Fruit fly (Drosophila melanogaster) whole organism, pupa: Measurements from ENCODE around the gene HDAC4.
A peak's percentile ranks its signal among the peaks of the same experiment; 100 is the strongest.

ENCODE experiments used
- CG10348 ChIP-seq: fragments of 200-800 bp; sonication (Bioruptor generic); IDR thresholded peaks from 2 replicates; pipeline ENCODE4 v1.3.6; 2022; ENCODE audit warnings: missing biosample characterization, missing genetic modification characterization
- CG12605 ChIP-seq: fragments of 200-800 bp; sonication (Bioruptor generic); IDR thresholded peaks from 2 replicates; pipeline ENCODE4 v1.3.6; 2022; ENCODE audit warnings: missing biosample characterization, missing genetic modification characterization
- CG13204 ChIP-seq: fragments of 200-800 bp; sonication (Bioruptor generic); optimal IDR thresholded peaks from 2 replicates; lab custom pipeline; 2018; ENCODE audit warnings: missing biosample characterization, mild to moderate bottlenecking, missing genetic modification characterization, moderate library complexity
- CG14655 ChIP-seq: fragments of 200-800 bp; sonication (Bioruptor generic); optimal IDR thresholded peaks from 3 replicates; lab custom pipeline; 2017; ENCODE audit warnings: mild to moderate bottlenecking, missing biosample characterization, missing genetic modification reagents, missing genetic modification characterization
- CG15710 ChIP-seq: fragments of 200-800 bp; sonication (Bioruptor generic); optimal IDR thresholded peaks from 2 replicates; lab custom pipeline; 2018; ENCODE audit warnings: missing biosample characterization, mild to moderate bottlenecking, missing genetic modification characterization, moderate library complexity
- CG17806 ChIP-seq: fragments of 200-800 bp; sonication (Bioruptor generic); optimal IDR thresholded peaks from 2 replicates; lab custom pipeline; 2018; ENCODE audit warnings: missing biosample characterization, mild to moderate bottlenecking, missing genetic modification characterization, moderate library complexity
- CG32121 ChIP-seq: fragments of 200-800 bp; sonication (Bioruptor generic); IDR thresholded peaks from 2 replicates; pipeline ENCODE4 v1.3.6; 2022; ENCODE audit warnings: missing biosample characterization, missing genetic modification characterization
- CG34367 ChIP-seq: fragments of 200-800 bp; sonication (Bioruptor generic); optimal IDR thresholded peaks from 2 replicates; lab custom pipeline; 2018; ENCODE audit warnings: missing biosample characterization, mild to moderate bottlenecking, missing genetic modification characterization
- CG4496 ChIP-seq: fragments of 200-800 bp; sonication (Bioruptor generic); IDR thresholded peaks from 3 replicates; pipeline ENCODE4 v1.3.6; 2022; ENCODE audit warnings: missing biosample characterization, missing genetic modification characterization
- CG8159 ChIP-seq: fragments of 200-800 bp; sonication (Bioruptor generic); optimal IDR thresholded peaks from 3 replicates; lab custom pipeline; 2018; ENCODE audit warnings: missing biosample characterization, mild to moderate bottlenecking, missing genetic modification characterization, moderate library complexity
- CG8301 ChIP-seq: fragments of 200-800 bp; sonication (Bioruptor generic); optimal IDR thresholded peaks from 2 replicates; lab custom pipeline; 2018; ENCODE audit warnings: missing biosample characterization, mild to moderate bottlenecking, missing genetic modification characterization
- CG9948 ChIP-seq: fragments of 200-800 bp; sonication (Bioruptor generic); optimal IDR thresholded peaks from 2 replicates; lab custom pipeline; 2018; ENCODE audit warnings: missing biosample characterization, mild to moderate bottlenecking, missing genetic modification characterization, moderate library complexity
- D1 ChIP-seq: fragments of 200-800 bp; sonication (Bioruptor generic); optimal IDR thresholded peaks from 2 replicates; lab custom pipeline; 2018; ENCODE audit warnings: missing biosample characterization, mild to moderate bottlenecking, missing genetic modification characterization, moderate library complexity
- EcR ChIP-seq: fragments of 200-800 bp; sonication (Bioruptor generic); optimal IDR thresholded peaks from 3 replicates; lab custom pipeline; 2019; ENCODE audit warnings: missing biosample characterization, missing genetic modification characterization, mild to moderate bottlenecking, moderate library complexity, missing genetic modification reagents
- Ets98B ChIP-seq: fragments of 200-800 bp; sonication (Bioruptor generic); IDR thresholded peaks from 2 replicates; pipeline ENCODE4 v1.3.6; 2022; ENCODE audit warnings: missing biosample characterization, missing genetic modification characterization
- Pif1A ChIP-seq: fragments of 200-800 bp; sonication (Bioruptor generic); optimal IDR thresholded peaks from 3 replicates; lab custom pipeline; 2016; ENCODE audit warnings: missing biosample characterization, missing genetic modification characterization
- Pif1B ChIP-seq: fragments of 200-800 bp; sonication (Bioruptor generic); optimal IDR thresholded peaks from 3 replicates; lab custom pipeline; 2016; ENCODE audit warnings: missing biosample characterization, missing genetic modification characterization
- Snoo ChIP-seq: fragments of 200-800 bp; sonication (Bioruptor generic); optimal IDR thresholded peaks from 3 replicates; lab custom pipeline; 2017; ENCODE audit warnings: missing biosample characterization, mild to moderate bottlenecking, missing genetic modification characterization, inconsistent platforms
- fd96Ca ChIP-seq: fragments of 200-800 bp; sonication (Bioruptor generic); IDR thresholded peaks from 3 replicates; pipeline ENCODE4 v1.3.6; 2022; ENCODE audit warnings: missing biosample characterization, missing genetic modification characterization
- gl ChIP-seq: fragments of 200-800 bp; sonication (Bioruptor generic); optimal IDR thresholded peaks from 2 replicates; lab custom pipeline; 2018; ENCODE audit warnings: missing biosample characterization, mild to moderate bottlenecking, missing genetic modification characterization
- rn ChIP-seq: fragments of 200-800 bp; sonication (Bioruptor generic); IDR thresholded peaks from 2 replicates; pipeline ENCODE4 v1.3.6; 2022; ENCODE audit warnings: missing biosample characterization, missing genetic modification characterization

Gene HDAC4

dm6 chrX:13275139-13275538 lies 10.3 kb downstream of the HDAC4 start:
- no peak for TF ChIP-seq Ets98B
- TF ChIP-seq CG9948 = peak; percentile 75
- TF ChIP-seq CG17806 (tag; lab: Kevin White, UChicago) = peak; percentile 69
- TF ChIP-seq Pif1B = peak; percentile 1
- peak; percentile 69 for TF ChIP-seq Snoo (tag; lab: Kevin White, UChicago)
- TF ChIP-seq CG13204 = peak; percentile 55
- TF ChIP-seq CG34367 (tag; lab: Kevin White, UChicago) = peak; percentile 48
- TF ChIP-seq CG8301 (tag; lab: Kevin White, UChicago) = peak; percentile 61
- peak; percentile 64 for TF ChIP-seq CG14655
- TF ChIP-seq CG15710 (tag; lab: Kevin White, UChicago) = peak; percentile 78
- peak; percentile 83 for TF ChIP-seq CG8159 (tag; lab: Kevin White, UChicago)
- TF ChIP-seq CG32121 = no peak
- TF ChIP-seq fd96Ca (GFP tag; lab: Robert Waterston, UW) = no peak
- TF ChIP-seq Pif1A (GFP tag; lab: Kevin White, UChicago) = no peak

- no peak for TF ChIP-seq CG34367 (tag; lab: Kevin White, UChicago)
- TF ChIP-seq EcR (GFP tag; lab: Kevin White, UChicago) = no peak
- TF ChIP-seq CG12605 = peak; percentile 63
- TF ChIP-seq CG4496 (GFP tag; lab: Robert Waterston, UW) = peak; percentile 79
- no peak for TF ChIP-seq Snoo (tag; lab: Kevin White, UChicago)
- no peak for TF ChIP-seq rn (GFP tag; lab: Robert Waterston, UW)
- TF ChIP-seq CG9948 = peak; percentile 16
- TF ChIP-seq CG10348 = no peak
- peak; percentile 69; the same call in 2 of the 3 replicates for TF ChIP-seq fd96Ca (GFP tag; lab: Robert Waterston, UW)
- TF ChIP-seq Ets98B = no peak; the same call in 1 of the 2 replicates
- no peak for TF ChIP-seq D1 (tag; lab: Kevin White, UChicago)
- TF ChIP-seq CG32121 = peak; percentile 48; the same call in 1 of the 2 replicates
- TF ChIP-seq CG8159 (tag; lab: Kevin White, UChicago) = peak; percentile 48
- TF ChIP-seq CG13204 = no peak
- peak; percentile 63 for TF ChIP-seq CG8301 (tag; lab: Kevin White, UChicago)
- TF ChIP-seq CG17806 (tag; lab: Kevin White, UChicago) = peak; percentile 26
- peak; percentile 67 for TF ChIP-seq CG14655
- peak; percentile 19 for TF ChIP-seq Pif1A (GFP tag; lab: Kevin White, UChicago)
- no peak for TF ChIP-seq CG15710 (tag; lab: Kevin White, UChicago)
- no peak for TF ChIP-seq Pif1B
- no peak for TF ChIP-seq gl
Observed at dm6 chrX:13274429-13275095, 10.9 kb downstream of the HDAC4 start.

- TF ChIP-seq Ets98B = peak; percentile 63
- TF ChIP-seq CG13204 = no peak
- 0 out of 2 replicates have a peak, but pooled peaks have one; percentile 10 for TF ChIP-seq CG32121
- TF ChIP-seq CG9948 = no peak
- no peak for TF ChIP-seq CG10348
- TF ChIP-seq CG14655 = peak; percentile 6
- TF ChIP-seq gl = no peak
- peak; percentile 15 for TF ChIP-seq Pif1A (GFP tag; lab: Kevin White, UChicago)
- TF ChIP-seq CG17806 (tag; lab: Kevin White, UChicago) = no peak
- no peak for TF ChIP-seq CG8301 (tag; lab: Kevin White, UChicago)
- TF ChIP-seq CG15710 (tag; lab: Kevin White, UChicago) = no peak
- TF ChIP-seq EcR (GFP tag; lab: Kevin White, UChicago) = no peak
- no peak for TF ChIP-seq CG8159 (tag; lab: Kevin White, UChicago)
- no peak for TF ChIP-seq Pif1B
- TF ChIP-seq rn (GFP tag; lab: Robert Waterston, UW) = no peak
- TF ChIP-seq Snoo (tag; lab: Kevin White, UChicago) = no peak
- TF ChIP-seq CG12605 = no peak
- TF ChIP-seq CG4496 (GFP tag; lab: Robert Waterston, UW) = peak; percentile 68; the same call in 1 of the 3 replicates
- no peak for TF ChIP-seq CG34367 (tag; lab: Kevin White, UChicago)
- TF ChIP-seq D1 (tag; lab: Kevin White, UChicago) = no peak
- TF ChIP-seq fd96Ca (GFP tag; lab: Robert Waterston, UW) = peak; percentile 37; the same call in 1 of the 3 replicates
- TF ChIP-seq, all 21 proteins: peak for 6
Observed at dm6 chrX:13273417-13273816, 12.0 kb downstream of the HDAC4 start.

dm6 chrX:13272676-13273233 lies 12.7 kb downstream of the HDAC4 start:
- no peak for TF ChIP-seq CG14655
- TF ChIP-seq CG32121 = 0 out of 2 replicates have a peak, but pooled peaks have one; percentile 30
- TF ChIP-seq gl = no peak

- TF ChIP-seq D1 (tag; lab: Kevin White, UChicago) (peak; percentile 42), gl (no peak), CG13204 (no peak), CG4496 (GFP tag; lab: Robert Waterston, UW) (peak; percentile 62; the same call in 2 of the 3 replicates), CG32121 (0 out of 2 replicates have a peak, but pooled peaks have one; percentile 27), Snoo (tag; lab: Kevin White, UChicago) (peak; percentile 38), CG34367 (tag; lab: Kevin White, UChicago) (peak; percentile 23), EcR (GFP tag; lab: Kevin White, UChicago) (no peak), CG8159 (tag; lab: Kevin White, UChicago) (no peak), rn (GFP tag; lab: Robert Waterston, UW) (peak; percentile 30; the same call in 1 of the 2 replicates), CG8301 (tag; lab: Kevin White, UChicago) (no peak), CG9948 (peak; percentile 44), Pif1B (peak; percentile 46), CG17806 (tag; lab: Kevin White, UChicago) (peak; percentile 50), CG10348 (no peak), fd96Ca (GFP tag; lab: Robert Waterston, UW) (no peak), CG14655 (no peak), Pif1A (GFP tag; lab: Kevin White, UChicago) (no peak), CG15710 (tag; lab: Kevin White, UChicago) (peak; percentile 57), Ets98B (peak; percentile 43), CG12605 (0 out of 2 replicates have a peak, but pooled peaks have one; percentile 55)
Observed at dm6 chrX:13258757-13259067, 26.7 kb downstream of the HDAC4 start, which contains the start of gene comt. Gene comt, plus strand, starts transcription at chrX:13259021.
